Fruit fly (Drosophila melanogaster) whole organism, wandering third instar larva: ENCODE results near the gene CG7272.

Experiments used
- Abd-B ChIP-seq: fragments of >200 bp; optimal IDR thresholded peaks from 2 replicates; lab custom pipeline; 2017; ENCODE audit warnings: missing biosample characterization, missing genetic modification characterization
- CG32264 ChIP-seq: fragments of 200-800 bp; sonication (Bioruptor generic); optimal IDR thresholded peaks from 2 replicates; lab custom pipeline; 2016; ENCODE audit warnings: missing biosample characterization, missing genetic modification characterization
- Dfd ChIP-seq: fragments of >200 bp; optimal IDR thresholded peaks from 2 replicates; lab custom pipeline; 2017; ENCODE audit warnings: missing biosample characterization, missing genetic modification characterization
- Dif ChIP-seq: fragments of 200-275, 200-300 bp; sonication (Bioruptor generic); optimal IDR thresholded peaks from 2 replicates; lab custom pipeline; 2018; ENCODE audit warnings: missing biosample characterization, missing genetic modification characterization; ENCODE audit not compliant: partially characterized antibody
- GATAd ChIP-seq: sonication (Bioruptor generic); optimal IDR thresholded peaks from 2 replicates; lab custom pipeline; 2016; ENCODE audit warnings: missing biosample characterization, missing genetic modification characterization
- HLH106 ChIP-seq: fragments of 200-800 bp; optimal IDR thresholded peaks from 3 replicates; lab custom pipeline; 2019; ENCODE audit warnings: missing biosample characterization, mild to moderate bottlenecking, missing genetic modification characterization, moderate library complexity
- Hnf4 ChIP-seq: fragments of 200-800 bp; sonication (Bioruptor generic); optimal IDR thresholded peaks from 2 replicates; lab custom pipeline; 2016; ENCODE audit warnings: missing biosample characterization, mild to moderate bottlenecking, missing genetic modification characterization
- Hr83 ChIP-seq: fragments of 200-300 bp; sonication (Bioruptor generic); optimal IDR thresholded peaks from 2 replicates; lab custom pipeline; 2016; ENCODE audit warnings: missing biosample characterization, mild to moderate bottlenecking, missing genetic modification characterization, moderate library complexity; ENCODE audit not compliant: poor library complexity, severe bottlenecking
- Jra ChIP-seq: sonication (Bioruptor generic); optimal IDR thresholded peaks from 2 replicates; lab custom pipeline; 2016; ENCODE audit warnings: missing biosample characterization, missing genetic modification characterization
- Myc ChIP-seq: fragments of >200 bp; optimal IDR thresholded peaks from 2 replicates; lab custom pipeline; 2017
- N ChIP-seq: fragments of >200 bp; optimal IDR thresholded peaks from 2 replicates; lab custom pipeline; 2018; ENCODE audit warnings: missing biosample characterization, missing external identifiers, missing genetic modification characterization
- OdsH ChIP-seq: fragments of 200-800 bp; sonication (Bioruptor generic); optimal IDR thresholded peaks from 2 replicates; lab custom pipeline; 2016; ENCODE audit warnings: missing biosample characterization, mild to moderate bottlenecking, missing genetic modification characterization
- Rel ChIP-seq, 2 experiments: fragments of 200-800 bp; sonication (Bioruptor generic) in 1 of 2; optimal IDR thresholded peaks; 2 replicates in 1 of 2; 3 replicates in 1 of 2; lab custom pipeline; 2016 to 2019; ENCODE audit warnings: mild to moderate bottlenecking in 2 of 2, missing biosample characterization in 2 of 2, missing genetic modification characterization in 2 of 2, moderate library complexity in 1 of 2
- Sp1 ChIP-seq: fragments of 200-800 bp; sonication (Bioruptor generic); optimal IDR thresholded peaks from 3 replicates; lab custom pipeline; 2019; ENCODE audit warnings: missing biosample characterization, mild to moderate bottlenecking, missing genetic modification characterization, moderate library complexity
- Vsx2 ChIP-seq: fragments of 200-300, 225-300 bp; sonication (Bioruptor generic); optimal IDR thresholded peaks from 2 replicates; lab custom pipeline; 2018; ENCODE audit warnings: missing biosample characterization, missing genetic modification characterization; ENCODE audit not compliant: partially characterized antibody
- br ChIP-seq: fragments of 200-800 bp; sonication (Bioruptor generic); optimal IDR thresholded peaks from 2 replicates; lab custom pipeline; 2016; ENCODE audit warnings: missing biosample characterization, missing genetic modification characterization
- brk ChIP-seq: fragments of 200-800 bp; sonication (Bioruptor generic); optimal IDR thresholded peaks from 2 replicates; lab custom pipeline; 2016; ENCODE audit warnings: missing biosample characterization, mild to moderate bottlenecking, missing genetic modification characterization
- dl ChIP-seq, 2 experiments: fragments of 175-275, 200-275 bp in 1 of 2; fragments of 200-275 bp in 1 of 2; sonication (Bioruptor generic); optimal IDR thresholded peaks; lab custom pipeline; 2018; ENCODE audit warnings: mild to moderate bottlenecking in 2 of 2, missing biosample characterization in 2 of 2, missing genetic modification characterization in 2 of 2, moderate library complexity in 2 of 2; ENCODE audit not compliant: partially characterized antibody in 2 of 2, insufficient read depth in 1 of 2
- dsf ChIP-seq: sonication (Bioruptor generic); optimal IDR thresholded peaks from 2 replicates; lab custom pipeline; 2016; ENCODE audit warnings: missing biosample characterization, missing genetic modification characterization, borderline replicate concordance
- ey ChIP-seq: fragments of 200-800 bp; sonication (Bioruptor generic); optimal IDR thresholded peaks from 2 replicates; lab custom pipeline; 2016; ENCODE audit warnings: missing biosample characterization, missing genetic modification characterization
- foxo ChIP-seq, 2 experiments: fragments of 200-800 bp; sonication (Bioruptor generic); optimal IDR thresholded peaks; 2 replicates in 1 of 2; 3 replicates in 1 of 2; lab custom pipeline; 2016 to 2017; ENCODE audit warnings: missing biosample characterization in 2 of 2, missing genetic modification characterization in 2 of 2
- fru ChIP-seq: fragments of 200-800 bp; sonication (Bioruptor generic); optimal IDR thresholded peaks from 3 replicates; lab custom pipeline; 2016; ENCODE audit warnings: missing biosample characterization, mild to moderate bottlenecking, missing genetic modification characterization
- h ChIP-seq: fragments of 200-800 bp; sonication (Bioruptor generic); optimal IDR thresholded peaks from 3 replicates; lab custom pipeline; 2016; ENCODE audit warnings: missing biosample characterization, mild to moderate bottlenecking, missing genetic modification characterization
- jim ChIP-seq: fragments of 175-275, 200-325 bp; sonication (Bioruptor generic); optimal IDR thresholded peaks from 2 replicates; lab custom pipeline; 2016; ENCODE audit warnings: missing biosample characterization, mild to moderate bottlenecking, missing genetic modification characterization
- lola ChIP-seq: fragments of >200 bp; optimal IDR thresholded peaks from 2 replicates; lab custom pipeline; 2017; ENCODE audit warnings: missing biosample characterization, missing genetic modification characterization
- pan ChIP-seq: fragments of >200 bp; optimal IDR thresholded peaks from 2 replicates; lab custom pipeline; 2017
- psq ChIP-seq: fragments of 200-800 bp; sonication (Bioruptor generic); optimal IDR thresholded peaks from 3 replicates; lab custom pipeline; 2017; ENCODE audit warnings: missing biosample characterization, mild to moderate bottlenecking, missing genetic modification characterization, moderate library complexity
- rgr ChIP-seq: fragments of 200-800 bp; sonication (Bioruptor generic); optimal IDR thresholded peaks from 3 replicates; lab custom pipeline; 2016; ENCODE audit warnings: missing biosample characterization, mild to moderate bottlenecking, missing genetic modification characterization
- sv ChIP-seq: fragments of 200-800 bp; sonication (Bioruptor generic); optimal IDR thresholded peaks from 3 replicates; lab custom pipeline; 2016; ENCODE audit warnings: missing biosample characterization, missing genetic modification characterization
- tai ChIP-seq: sonication (Bioruptor generic); optimal IDR thresholded peaks from 2 replicates; lab custom pipeline; 2016; ENCODE audit warnings: missing biosample characterization, missing genetic modification characterization
- usp ChIP-seq: fragments of >200 bp; optimal IDR thresholded peaks from 2 replicates; lab custom pipeline; 2017; ENCODE audit warnings: missing biosample characterization, missing genetic modification characterization
- woc ChIP-seq: sonication (Bioruptor generic); optimal IDR thresholded peaks from 2 replicates; lab custom pipeline; 2016; ENCODE audit warnings: missing biosample characterization, mild to moderate bottlenecking, missing genetic modification characterization

Gene CG7272

DNA sequence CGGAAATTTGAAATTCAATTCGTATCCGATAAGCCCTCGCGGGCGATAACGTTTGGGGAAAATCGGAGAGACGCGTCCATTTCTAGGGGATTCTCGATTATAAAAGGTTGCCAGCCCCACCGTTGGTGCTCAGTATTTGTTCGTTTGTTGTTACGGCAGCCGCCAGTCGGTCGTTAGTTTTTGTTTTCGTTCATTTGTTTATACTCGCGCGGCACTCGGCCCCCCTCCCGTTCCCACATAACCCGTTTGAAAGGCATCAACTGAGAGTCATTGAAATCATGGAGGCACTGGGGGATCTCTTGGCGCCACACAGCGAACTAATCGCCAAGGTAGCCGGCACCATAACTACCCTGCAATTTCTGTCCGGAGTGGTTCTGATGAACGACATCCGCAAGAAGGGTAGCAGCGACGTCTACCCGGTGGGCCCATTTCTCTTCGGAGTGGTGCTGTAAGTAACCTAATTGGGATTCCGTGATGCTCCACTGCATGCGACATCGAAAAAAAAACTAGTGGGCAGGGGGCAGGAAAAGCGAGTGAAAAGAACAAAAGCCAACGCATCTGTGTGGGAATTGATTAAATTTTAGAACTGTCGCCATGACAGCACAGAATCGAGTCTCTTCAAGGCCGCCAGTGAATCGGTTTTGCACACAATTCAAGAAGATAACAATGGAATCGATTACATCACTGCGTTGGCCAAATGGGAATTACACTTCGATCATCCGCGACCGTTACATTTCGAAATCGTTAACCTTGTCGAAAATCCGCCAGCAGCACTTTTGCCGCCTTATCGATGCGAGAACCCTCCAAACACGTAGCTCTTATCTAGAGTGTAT lies at the start of gene CG7272:
TSS of gene CG7272 (plus strand) at position 126 of the 833 bp plus-strand sequence.
- no peak for TF ChIP-seq brk (GFP tag; lab: Kevin White, UChicago)
- TF ChIP-seq CG32264 (GFP tag; lab: Kevin White, UChicago) = no peak
- peak; percentile 13 for TF ChIP-seq Sp1 (GFP tag; lab: Kevin White, UChicago)
- TF ChIP-seq Hr83 (GFP tag; lab: Kevin White, UChicago) = peak; percentile 30
- no peak for TF ChIP-seq dsf (GFP tag; lab: Kevin White, UChicago)
- no peak for TF ChIP-seq usp (GFP tag; lab: Kevin White, UChicago)
- TF ChIP-seq OdsH (GFP tag; lab: Kevin White, UChicago) = no peak
- TF ChIP-seq foxo (GFP tag; optimal IDR thresholded peaks at IDR 0.05; lab: Kevin White, UChicago) = no peak
- no peak for TF ChIP-seq Rel (GFP tag; optimal IDR thresholded peaks at IDR 0.05; lab: Kevin White, UChicago)
- TF ChIP-seq Rel (tag; optimal IDR thresholded peaks at IDR 0.05; lab: Kevin White, UChicago) = peak; percentile 96
- TF ChIP-seq lola (GFP tag; lab: Kevin White, UChicago) = no peak
- TF ChIP-seq woc (GFP tag; lab: Kevin White, UChicago) = peak; percentile 29
- TF ChIP-seq HLH106 (tag; lab: Kevin White, UChicago) = no peak
- peak; percentile 61 for TF ChIP-seq rgr
- TF ChIP-seq fru = no peak
- TF ChIP-seq jim (GFP tag; lab: Kevin White, UChicago) = peak; percentile 86
- TF ChIP-seq psq (GFP tag; lab: Kevin White, UChicago) = no peak
- no peak for TF ChIP-seq GATAd (GFP tag; lab: Kevin White, UChicago)
- peak; percentile 64 for TF ChIP-seq Dif
- TF ChIP-seq Jra (GFP tag; lab: Kevin White, UChicago) = no peak
- peak; percentile 51 for TF ChIP-seq h (GFP tag; lab: Kevin White, UChicago)
- no peak for TF ChIP-seq tai (GFP tag; lab: Kevin White, UChicago)
- TF ChIP-seq ey (GFP tag; lab: Kevin White, UChicago) = no peak
- no peak for TF ChIP-seq N (GFP tag; lab: Kevin White, UChicago)
- peak; percentile 42 for TF ChIP-seq br
- TF ChIP-seq, all 38 proteins: peak for 9

dm6 chr3L:15474010-15474409 lies 26.7 kb upstream of the CG7272 start, which contains the start of gene cocoon:
TSS of gene cocoon (minus strand) at chr3L:15474110.
- TF ChIP-seq Abd-B (no peak), woc (GFP tag; lab: Kevin White, UChicago) (no peak), sv (GFP tag; lab: Kevin White, UChicago) (no peak), usp (GFP tag; lab: Kevin White, UChicago) (no peak), Hr83 (GFP tag; lab: Kevin White, UChicago) (no peak), rgr (no peak)
- TF ChIP-seq, all 38 proteins: peak for 0

- TF ChIP-seq Abd-B (no peak), br (no peak), pan (no peak), fru (no peak), N (GFP tag; lab: Kevin White, UChicago) (no peak), Vsx2 (no peak), GATAd (GFP tag; lab: Kevin White, UChicago) (no peak), Myc (lab: Kevin White, UChicago) (no peak), dl (GFP tag; optimal IDR thresholded peaks at IDR 0.05; lab: Kevin White, UChicago; ENCODE audit: insufficient read depth in 1 of 2, partially characterized antibody in 2 of 2) (no peak), Dfd (GFP tag; lab: Kevin White, UChicago) (no peak), brk (GFP tag; lab: Kevin White, UChicago) (no peak), Rel (GFP tag; optimal IDR thresholded peaks at IDR 0.05; lab: Kevin White, UChicago) (no peak), Rel (tag; optimal IDR thresholded peaks at IDR 0.05; lab: Kevin White, UChicago) (no peak), Hnf4 (GFP tag; lab: Kevin White, UChicago) (no peak), ey (GFP tag; lab: Kevin White, UChicago) (no peak), HLH106 (tag; lab: Kevin White, UChicago) (no peak)
Measured at dm6 chr3L:15485302-15485701, 15.4 kb upstream of the CG7272 start, which contains the start of gene Ran-like. TSS of gene Ran-like (minus strand) at chr3L:15485402.
